Fruit fly (Drosophila melanogaster) whole organism, embryonic: Measurements from ENCODE around the gene Hgsnat.
A peak's percentile ranks its signal among the peaks of the same experiment; 100 is the strongest.

Source experiments
- Abd-B ChIP-seq: fragments of 200-800 bp; sonication (Bioruptor generic); optimal IDR thresholded peaks from 2 replicates; lab custom pipeline; 2018; ENCODE audit warnings: missing biosample characterization, mild to moderate bottlenecking, missing genetic modification characterization, moderate library complexity
- CG10543 ChIP-seq: fragments of 200-800 bp; sonication (Bioruptor generic); optimal IDR thresholded peaks from 3 replicates; lab custom pipeline; 2017; ENCODE audit warnings: missing biosample characterization, mild to moderate bottlenecking, missing genetic modification characterization, moderate library complexity
- CG11085 ChIP-seq: fragments of 200-800 bp; sonication (Bioruptor generic); IDR thresholded peaks from 2 replicates; pipeline ENCODE4 v1.3.6; 2022; ENCODE audit warnings: missing biosample characterization, missing genetic modification characterization
- CG12155 ChIP-seq: fragments of 200-800 bp; sonication (Bioruptor generic); optimal IDR thresholded peaks from 3 replicates; lab custom pipeline; 2016; ENCODE audit warnings: missing biosample characterization, missing genetic modification characterization
- CG12219 ChIP-seq: fragments of 200-800 bp; sonication (Bioruptor generic); optimal IDR thresholded peaks from 3 replicates; lab custom pipeline; 2018; ENCODE audit warnings: missing biosample characterization, mild to moderate bottlenecking, missing genetic modification characterization
- CG13287 ChIP-seq: fragments of 200-800 bp; sonication (Bioruptor generic); IDR thresholded peaks from 2 replicates; pipeline ENCODE4 v1.3.6; 2022; ENCODE audit warnings: missing biosample characterization, missing genetic modification characterization; ENCODE audit not compliant: partially characterized antibody
- CG13624 ChIP-seq: fragments of 200-800 bp; sonication (Bioruptor generic); optimal IDR thresholded peaks from 2 replicates; lab custom pipeline; 2016; ENCODE audit warnings: missing biosample characterization, missing genetic modification characterization
- CG13775 ChIP-seq: fragments of 200-800 bp; sonication (Bioruptor generic); optimal IDR thresholded peaks from 3 replicates; lab custom pipeline; 2017; ENCODE audit warnings: missing biosample characterization, mild to moderate bottlenecking, missing genetic modification characterization
- CG15073 ChIP-seq: fragments of 200-800 bp; sonication (Bioruptor generic); optimal IDR thresholded peaks from 2 replicates; lab custom pipeline; 2016; ENCODE audit warnings: missing biosample characterization, missing genetic modification characterization
- CG16779 ChIP-seq: fragments of 200-800 bp; sonication (Bioruptor generic); IDR thresholded peaks from 2 replicates; pipeline ENCODE4 v1.3.6; 2022; ENCODE audit warnings: missing biosample characterization, missing genetic modification characterization
- CG17186 ChIP-seq: fragments of 200-800 bp; sonication (Bioruptor generic); optimal IDR thresholded peaks from 3 replicates; lab custom pipeline; 2017; ENCODE audit warnings: missing biosample characterization, missing genetic modification reagents, missing genetic modification characterization
- CG17328 ChIP-seq: fragments of 200-800 bp; sonication (Bioruptor generic); IDR thresholded peaks from 2 replicates; pipeline ENCODE4 v1.3.6; 2022; ENCODE audit warnings: missing biosample characterization, missing genetic modification characterization
- CG33213 ChIP-seq: fragments of 200-800 bp; sonication (Bioruptor generic); optimal IDR thresholded peaks from 3 replicates; lab custom pipeline; 2016; ENCODE audit warnings: missing biosample characterization, missing genetic modification characterization
- CG3995 ChIP-seq: fragments of 200-800 bp; sonication (Bioruptor generic); optimal IDR thresholded peaks from 3 replicates; lab custom pipeline; 2016; ENCODE audit warnings: missing biosample characterization, missing genetic modification characterization
- CG4282 ChIP-seq: fragments of 200-800 bp; sonication (Bioruptor generic); optimal IDR thresholded peaks from 2 replicates; lab custom pipeline; 2016; ENCODE audit warnings: missing biosample characterization, missing genetic modification characterization
- CG7745 ChIP-seq: fragments of 200-800 bp; sonication (Bioruptor generic); optimal IDR thresholded peaks from 2 replicates; lab custom pipeline; 2018; ENCODE audit warnings: missing biosample characterization, mild to moderate bottlenecking, missing genetic modification characterization, moderate library complexity
- CG8290 ChIP-seq, 3 experiments: fragments of 200-800 bp; sonication (Bioruptor generic); optimal IDR thresholded peaks; 2 replicates each; lab custom pipeline; 2016 to 2019; ENCODE audit warnings: missing biosample characterization in 3 of 3, missing genetic modification characterization in 3 of 3, mild to moderate bottlenecking in 2 of 3, moderate library complexity in 1 of 3
- CG8924 ChIP-seq: fragments of 200-800 bp; optimal IDR thresholded peaks from 3 replicates; lab custom pipeline; 2019; ENCODE audit warnings: missing biosample characterization, mild to moderate bottlenecking, missing genetic modification characterization, moderate library complexity
- Jarid2 ChIP-seq: fragments of 200-800 bp; sonication (Bioruptor generic); optimal IDR thresholded peaks from 3 replicates; lab custom pipeline; 2017; ENCODE audit warnings: mild to moderate bottlenecking, missing biosample characterization, missing genetic modification reagents, missing genetic modification characterization
- Med ChIP-seq: fragments of 200-800 bp; sonication (Bioruptor generic); peaks from one replicate; lab custom pipeline; 2016; ENCODE audit warnings: missing biosample characterization, missing genetic modification characterization, mild to moderate bottlenecking, inconsistent platforms, moderate library complexity
- Pdp1 ChIP-seq, 2 experiments: fragments of 200-800 bp; sonication (Bioruptor generic); optimal IDR thresholded peaks; 3 replicates each; lab custom pipeline; 2016; ENCODE audit warnings: missing biosample characterization in 2 of 2, missing genetic modification characterization in 2 of 2, mild to moderate bottlenecking in 1 of 2, moderate library complexity in 1 of 2
- Ravus ChIP-seq: fragments of 200-800 bp; sonication (Bioruptor generic); IDR thresholded peaks from 2 replicates; pipeline ENCODE4 v1.3.6; 2022; ENCODE audit warnings: missing biosample characterization, missing genetic modification characterization
- Sry-δ ChIP-seq: fragments of 200-800 bp; sonication (Bioruptor generic); optimal IDR thresholded peaks from 2 replicates; lab custom pipeline; 2016; ENCODE audit warnings: missing biosample characterization, missing genetic modification characterization
- Trl ChIP-seq, 3 experiments: fragments of >200 bp in 2 of 3; fragments of 200-800 bp in 1 of 3; sonication (Bioruptor generic) in 1 of 3; optimal IDR thresholded peaks; 2 replicates in 1 of 3; 3 replicates in 2 of 3; lab custom pipeline; 2016 to 2017; ENCODE audit warnings: missing biosample characterization in 1 of 3, missing genetic modification characterization in 1 of 3
- Vsx1 ChIP-seq: fragments of 200-800 bp; sonication (Bioruptor generic); optimal IDR thresholded peaks from 2 replicates; lab custom pipeline; 2017; ENCODE audit warnings: missing biosample characterization, mild to moderate bottlenecking, missing genetic modification characterization, missing genetic modification reagents
- amos ChIP-seq: fragments of 200-800 bp; sonication (Bioruptor generic); IDR thresholded peaks from 2 replicates; pipeline ENCODE4 v1.3.6; 2022; ENCODE audit warnings: missing biosample characterization, missing genetic modification characterization; ENCODE audit not compliant: partially characterized antibody
- az2 ChIP-seq: fragments of 200-800 bp; sonication (Bioruptor generic); optimal IDR thresholded peaks from 3 replicates; lab custom pipeline; 2016; ENCODE audit warnings: missing biosample characterization, missing genetic modification characterization
- bowl ChIP-seq: fragments of 200-800 bp; sonication (Bioruptor generic); IDR thresholded peaks from 2 replicates; pipeline ENCODE4 v1.3.6; 2022; ENCODE audit warnings: missing biosample characterization, missing genetic modification characterization
- cad ChIP-seq: fragments of >200 bp; optimal IDR thresholded peaks from 2 replicates; lab custom pipeline; 2017; ENCODE audit warnings: missing biosample characterization, missing genetic modification characterization
- croc ChIP-seq: fragments of 200-800 bp; sonication (Bioruptor generic); conservative IDR thresholded peaks from 3 replicates; pipeline ENCODE4 v1.3.6; 2022; ENCODE audit warnings: missing biosample characterization, missing genetic modification characterization
- esg ChIP-seq: fragments of 200-800 bp; sonication (Bioruptor generic); conservative IDR thresholded peaks from 2 replicates; pipeline ENCODE4 v1.3.6; 2022; ENCODE audit warnings: missing biosample characterization, missing genetic modification characterization
- fd102C ChIP-seq: fragments of 200-800 bp; sonication (Bioruptor generic); optimal IDR thresholded peaks from 2 replicates; lab custom pipeline; 2018; ENCODE audit warnings: missing biosample characterization, mild to moderate bottlenecking, missing genetic modification characterization, moderate library complexity
- gro ChIP-seq: fragments of 200-800 bp; sonication (Bioruptor generic); optimal IDR thresholded peaks from 2 replicates; lab custom pipeline; 2016; ENCODE audit warnings: missing biosample characterization, missing genetic modification characterization
- kni ChIP-seq: fragments of 200-800 bp; sonication (Bioruptor generic); optimal IDR thresholded peaks from 3 replicates; lab custom pipeline; 2017; ENCODE audit warnings: mild to moderate bottlenecking, missing biosample characterization, missing genetic modification reagents, missing genetic modification characterization
- pho ChIP-seq: fragments of 200-800 bp; sonication (Bioruptor generic); optimal IDR thresholded peaks from 2 replicates; lab custom pipeline; 2016; ENCODE audit warnings: missing biosample characterization, missing genetic modification characterization
- pita ChIP-seq: fragments of 200-800 bp; sonication (Bioruptor generic); optimal IDR thresholded peaks from 2 replicates; lab custom pipeline; 2017; ENCODE audit warnings: missing biosample characterization, mild to moderate bottlenecking, missing genetic modification characterization
- pzg ChIP-seq: fragments of 200-800 bp; sonication (Bioruptor generic); optimal IDR thresholded peaks from 3 replicates; lab custom pipeline; 2018; ENCODE audit warnings: missing biosample characterization, mild to moderate bottlenecking, missing genetic modification characterization, moderate library complexity
- run ChIP-seq: fragments of 200-800 bp; sonication (Bioruptor generic); optimal IDR thresholded peaks from 3 replicates; lab custom pipeline; 2018; ENCODE audit warnings: missing biosample characterization, mild to moderate bottlenecking, missing genetic modification characterization
- sens ChIP-seq: fragments of 200-800 bp; sonication (Bioruptor generic); peaks from one replicate; lab custom pipeline; 2016; ENCODE audit warnings: missing biosample characterization, missing genetic modification characterization
- sisA ChIP-seq: fragments of 200-800 bp; sonication (Bioruptor generic); IDR thresholded peaks from 2 replicates; pipeline ENCODE4 v1.3.6; 2022; ENCODE audit warnings: missing biosample characterization, missing genetic modification characterization
- slou ChIP-seq: fragments of 200-800 bp; sonication (Bioruptor generic); optimal IDR thresholded peaks from 3 replicates; lab custom pipeline; 2016; ENCODE audit warnings: missing biosample characterization, missing genetic modification characterization
- sqz ChIP-seq: fragments of 200-800 bp; sonication (Bioruptor generic); optimal IDR thresholded peaks from 3 replicates; lab custom pipeline; 2018; ENCODE audit warnings: missing biosample characterization, mild to moderate bottlenecking, missing genetic modification characterization
- stwl ChIP-seq: fragments of 200-800 bp; sonication (Bioruptor generic); optimal IDR thresholded peaks from 3 replicates; lab custom pipeline; 2018; ENCODE audit warnings: missing biosample characterization, mild to moderate bottlenecking, missing genetic modification characterization, moderate library complexity
- tio ChIP-seq: fragments of 200-800 bp; sonication (Bioruptor generic); optimal IDR thresholded peaks from 2 replicates; lab custom pipeline; 2017; ENCODE audit warnings: missing biosample characterization, missing genetic modification characterization, inconsistent platforms
- tll ChIP-seq, 2 experiments: fragments of 200-800 bp in 1 of 2; fragments of >200 bp in 1 of 2; sonication (Bioruptor generic) in 1 of 2; optimal IDR thresholded peaks; 2 replicates each; lab custom pipeline; 2017 to 2019; ENCODE audit warnings: missing biosample characterization in 2 of 2, missing genetic modification characterization in 2 of 2, mild to moderate bottlenecking in 1 of 2, moderate library complexity in 1 of 2
- toy ChIP-seq: fragments of 200-800 bp; sonication (Bioruptor generic); IDR thresholded peaks from 2 replicates; pipeline ENCODE4 v1.3.6; 2022; ENCODE audit warnings: missing biosample characterization, missing genetic modification characterization
- vvl ChIP-seq: fragments of 200-800 bp; sonication (Bioruptor generic); IDR thresholded peaks from 2 replicates; pipeline ENCODE4 v1.3.6; 2022; ENCODE audit warnings: missing biosample characterization, missing genetic modification characterization

Gene Hgsnat

dm6 chrX:4930100-4931010 is 11.8 kb downstream of the Hgsnat start (continued):
- TF ChIP-seq cad (no peak), CG7745 (tag; lab: Kevin White, UChicago) (no peak), Pdp1 (GFP tag; optimal IDR thresholded peaks at IDR 0.05; lab: Kevin White, UChicago) (peak; percentile 16 to 81), Ravus (GFP tag; lab: Robert Waterston, UW) (no peak), amos (GFP tag; lab: Robert Waterston, UW) (no peak), kni (GFP tag; lab: Kevin White, UChicago) (peak; percentile 61), tio (GFP tag; lab: Kevin White, UChicago) (no peak), CG12155 (peak; percentile 16), sqz (GFP tag; lab: Kevin White, UChicago) (peak; percentile 7), CG16779 (GFP tag; lab: Robert Waterston, UW) (no peak), vvl (GFP tag; lab: Robert Waterston, UW) (no peak), CG13287 (GFP tag; lab: Robert Waterston, UW) (no peak), Abd-B (GFP tag; lab: Kevin White, UChicago) (no peak), toy (GFP tag; lab: Robert Waterston, UW) (no peak), slou (no peak), Trl (optimal IDR thresholded peaks at IDR 0.05; lab: Kevin White, UChicago) (no peak), Trl (GFP tag; optimal IDR thresholded peaks at IDR 0.05; lab: Kevin White, UChicago) (peak; percentile 37), CG17186 (GFP tag; lab: Kevin White, UChicago) (peak; percentile 28), CG4282 (GFP tag; lab: Kevin White, UChicago) (peak; percentile 39), bowl (GFP tag; lab: Robert Waterston, UW) (no peak), CG11085 (GFP tag; lab: Robert Waterston, UW) (no peak), CG15073 (GFP tag; lab: Kevin White, UChicago) (no peak)

dm6 chrX:4931048-4931447 is 12.5 kb downstream of the Hgsnat start:
- TF ChIP-seq CG13775 = no peak
- TF ChIP-seq Vsx1 (GFP tag; lab: Kevin White, UChicago) = no peak
- TF ChIP-seq run (tag; lab: Kevin White, UChicago) = no peak
- TF ChIP-seq pzg = peak; percentile 36
- no peak for TF ChIP-seq sisA (GFP tag; lab: Robert Waterston, UW)
- no peak for TF ChIP-seq fd102C (GFP tag; lab: Kevin White, UChicago)
- TF ChIP-seq CG8924 (tag; lab: Kevin White, UChicago) = no peak
- peak; percentile 79 for TF ChIP-seq Med (GFP tag; lab: Kevin White, UChicago)
- TF ChIP-seq az2 (GFP tag; lab: Kevin White, UChicago) = no peak
- TF ChIP-seq CG3995 (GFP tag; lab: Kevin White, UChicago) = peak; percentile 83
- TF ChIP-seq stwl (tag; lab: Kevin White, UChicago) = peak; percentile 37
- no peak for TF ChIP-seq CG12219 (GFP tag; lab: Kevin White, UChicago)
- TF ChIP-seq CG17328 (GFP tag; lab: Robert Waterston, UW) = no peak
- TF ChIP-seq CG8290 (GFP tag; optimal IDR thresholded peaks at IDR 0.05; lab: Kevin White, UChicago) = peak; percentile 26
- TF ChIP-seq CG8290 (tag; optimal IDR thresholded peaks at IDR 0.05; lab: Kevin White, UChicago) = peak; percentile 66 to 77
- TF ChIP-seq CG33213 (GFP tag; lab: Kevin White, UChicago) = peak; percentile 82
- no peak for TF ChIP-seq toy (GFP tag; lab: Robert Waterston, UW)
- peak; percentile 71 for TF ChIP-seq sens (GFP tag; lab: Kevin White, UChicago)
- TF ChIP-seq Sry-δ = peak; percentile 79
- TF ChIP-seq gro (GFP tag; lab: Kevin White, UChicago) = no peak
- TF ChIP-seq pho = no peak
- peak; percentile 33 for TF ChIP-seq Jarid2 (GFP tag; lab: Kevin White, UChicago)
- TF ChIP-seq CG10543 (GFP tag; lab: Kevin White, UChicago) = no peak
- TF ChIP-seq tll (GFP tag; optimal IDR thresholded peaks at IDR 0.05; lab: Kevin White, UChicago) = no peak
- no peak for TF ChIP-seq croc (GFP tag; lab: Robert Waterston, UW)
- TF ChIP-seq cad = no peak
- TF ChIP-seq esg (GFP tag; lab: Robert Waterston, UW) = no peak
- TF ChIP-seq CG13624 (GFP tag; lab: Kevin White, UChicago) = no peak
- TF ChIP-seq pita (GFP tag; lab: Kevin White, UChicago) = no peak
